Worm (Caenorhabditis elegans) whole organism, L2 larva: ENCODE data around the gene ZK666.1.

Experiments used
- C34F6.9 ChIP-seq: fragments of 150-350 bp; optimal IDR thresholded peaks from 2 replicates; lab custom pipeline; 2014; ENCODE audit warnings: missing biosample characterization, missing genetic modification characterization
- F13H6.1 ChIP-seq: sonication (generic microtip); optimal IDR thresholded peaks from 2 replicates; lab custom pipeline; 2016; ENCODE audit warnings: missing genetic modification characterization, missing compliant biosample characterization
- R02D3.7 ChIP-seq: fragments of 150-350 bp; optimal IDR thresholded peaks from 2 replicates; lab custom pipeline; 2014; ENCODE audit warnings: missing biosample characterization, missing genetic modification characterization
- aly-2 ChIP-seq: fragments of 150-350 bp; optimal IDR thresholded peaks from 2 replicates; lab custom pipeline; 2014; ENCODE audit warnings: missing biosample characterization, missing genetic modification characterization
- ama-1 ChIP-seq: fragments of 150-350 bp; optimal IDR thresholded peaks from 2 replicates; lab custom pipeline; 2018; ENCODE audit warnings: inconsistent platforms
- blmp-1 ChIP-seq: sonication (generic microtip); optimal IDR thresholded peaks from 2 replicates; lab custom pipeline; 2017; ENCODE audit warnings: missing genetic modification characterization, mild to moderate bottlenecking, missing compliant biosample characterization, antibody characterized with exemption, moderate library complexity; ENCODE audit not compliant: insufficient read depth
- ceh-16 ChIP-seq: fragments of 150-350 bp; optimal IDR thresholded peaks from 2 replicates; lab custom pipeline; 2014; ENCODE audit warnings: missing biosample characterization, missing genetic modification characterization
- ceh-82 ChIP-seq: fragments of 150-350 bp; optimal IDR thresholded peaks from 2 replicates; lab custom pipeline; 2014; ENCODE audit warnings: missing biosample characterization, missing genetic modification characterization
- crh-2 ChIP-seq: sonication (generic microtip); optimal IDR thresholded peaks from 2 replicates; lab custom pipeline; 2017; ENCODE audit warnings: missing biosample characterization, missing genetic modification characterization
- dmd-4 ChIP-seq: sonication (generic microtip); optimal IDR thresholded peaks from 2 replicates; lab custom pipeline; 2017; ENCODE audit warnings: missing biosample characterization, missing genetic modification characterization
- egl-27 ChIP-seq: sonication (generic microtip); optimal IDR thresholded peaks from 3 replicates; lab custom pipeline; 2017; ENCODE audit warnings: missing biosample characterization, missing genetic modification reagents, missing genetic modification characterization
- fos-1 ChIP-seq: fragments of 150-350 bp; optimal IDR thresholded peaks from 2 replicates; lab custom pipeline; 2014; ENCODE audit warnings: missing biosample characterization, missing genetic modification characterization
- lin-11 ChIP-seq: fragments of 150-350 bp; sonication (generic microtip); optimal IDR thresholded peaks from 2 replicates; lab custom pipeline; 2014; ENCODE audit warnings: missing biosample characterization, missing genetic modification characterization, inconsistent platforms, mixed read lengths
- lsy-2 ChIP-seq, 2 experiments: fragments of 150-350 bp in 1 of 2; sonication (generic microtip) in 1 of 2; optimal IDR thresholded peaks; 2 replicates each; lab custom pipeline; 2014 to 2017; ENCODE audit warnings: missing biosample characterization in 2 of 2, missing genetic modification characterization in 2 of 2
- mab-5 ChIP-seq: fragments of 150-350 bp; optimal IDR thresholded peaks from 2 replicates; lab custom pipeline; 2014; ENCODE audit warnings: missing biosample characterization, missing genetic modification characterization
- mbf-1 ChIP-seq: sonication (generic microtip); optimal IDR thresholded peaks from 2 replicates; lab custom pipeline; 2017; ENCODE audit warnings: missing biosample characterization, missing genetic modification characterization
- mdl-1 ChIP-seq, 2 experiments: fragments of 150-350 bp in 1 of 2; sonication (generic microtip) in 1 of 2; optimal IDR thresholded peaks; 2 replicates each; lab custom pipeline; 2017; ENCODE audit warnings: missing biosample characterization in 2 of 2, missing genetic modification characterization in 2 of 2
- nhr-10 ChIP-seq: sonication (generic microtip); optimal IDR thresholded peaks from 2 replicates; lab custom pipeline; 2017; ENCODE audit warnings: missing biosample characterization, missing genetic modification characterization
- nhr-11 ChIP-seq: fragments of 150-350 bp; optimal IDR thresholded peaks from 2 replicates; lab custom pipeline; 2014; ENCODE audit warnings: missing biosample characterization, missing genetic modification characterization
- nhr-12 ChIP-seq: fragments of 150-350 bp; optimal IDR thresholded peaks from 2 replicates; lab custom pipeline; 2014; ENCODE audit warnings: missing biosample characterization, missing genetic modification characterization
- nhr-129 ChIP-seq: fragments of 150-350 bp; optimal IDR thresholded peaks from 2 replicates; lab custom pipeline; 2014; ENCODE audit warnings: missing biosample characterization, missing genetic modification characterization
- nhr-21 ChIP-seq: fragments of 150-350 bp; optimal IDR thresholded peaks from 2 replicates; lab custom pipeline; 2014; ENCODE audit warnings: missing biosample characterization, missing genetic modification characterization
- nhr-23 ChIP-seq: fragments of 150-350 bp; optimal IDR thresholded peaks from 2 replicates; lab custom pipeline; 2014; ENCODE audit warnings: missing biosample characterization, missing genetic modification reagents, missing genetic modification characterization
- nhr-237 ChIP-seq: fragments of 150-350 bp; optimal IDR thresholded peaks from 2 replicates; lab custom pipeline; 2014; ENCODE audit warnings: missing biosample characterization, missing genetic modification characterization
- nhr-25 ChIP-seq: fragments of 150-350 bp; sonication (generic microtip); optimal IDR thresholded peaks from 3 replicates; lab custom pipeline; 2014; ENCODE audit warnings: missing biosample characterization, missing genetic modification characterization
- peb-1 ChIP-seq: fragments of 150-350 bp; optimal IDR thresholded peaks from 2 replicates; lab custom pipeline; 2014; ENCODE audit warnings: missing biosample characterization, missing genetic modification characterization
- sem-4 ChIP-seq: fragments of 150-350 bp; optimal IDR thresholded peaks from 2 replicates; lab custom pipeline; 2014; ENCODE audit warnings: missing biosample characterization, missing genetic modification reagents, missing genetic modification characterization
- skn-1 ChIP-seq: sonication (generic microtip); optimal IDR thresholded peaks from 2 replicates; lab custom pipeline; 2017; ENCODE audit warnings: missing biosample characterization, missing genetic modification characterization
- sma-3 ChIP-seq: sonication (generic microtip); optimal IDR thresholded peaks from 2 replicates; lab custom pipeline; 2016; ENCODE audit warnings: missing genetic modification reagents, missing genetic modification characterization, missing compliant biosample characterization
- sma-9 ChIP-seq, 2 experiments: fragments of 150-350 bp in 1 of 2; sonication (generic microtip) in 1 of 2; optimal IDR thresholded peaks; 2 replicates each; lab custom pipeline; 2014 to 2016; ENCODE audit warnings: missing genetic modification characterization in 2 of 2, mild to moderate bottlenecking in 1 of 2, missing biosample characterization in 1 of 2, missing compliant biosample characterization in 1 of 2, missing genetic modification reagents in 1 of 2, moderate library complexity in 1 of 2
- snpc-4 ChIP-seq: fragments of 150-350 bp; optimal IDR thresholded peaks from 2 replicates; lab custom pipeline; 2014; ENCODE audit warnings: missing biosample characterization, missing genetic modification characterization
- unc-39 ChIP-seq: fragments of 150-350 bp; optimal IDR thresholded peaks from 2 replicates; lab custom pipeline; 2014; ENCODE audit warnings: missing biosample characterization, missing genetic modification characterization
- unc-62 ChIP-seq: fragments of 150-350 bp; optimal IDR thresholded peaks from 2 replicates; lab custom pipeline; 2014; ENCODE audit warnings: missing biosample characterization, missing genetic modification reagents, missing genetic modification characterization
- zag-1 ChIP-seq: fragments of 150-350 bp; optimal IDR thresholded peaks from 2 replicates; lab custom pipeline; 2014; ENCODE audit warnings: missing biosample characterization, missing genetic modification characterization
- ztf-11 ChIP-seq: sonication (generic microtip); optimal IDR thresholded peaks from 2 replicates; lab custom pipeline; 2017; ENCODE audit warnings: missing biosample characterization, missing genetic modification characterization
- ztf-4 ChIP-seq: fragments of 150-350 bp; optimal IDR thresholded peaks from 2 replicates; lab custom pipeline; 2014; ENCODE audit warnings: missing biosample characterization, missing genetic modification characterization

ZK666.1 gene

DNA sequence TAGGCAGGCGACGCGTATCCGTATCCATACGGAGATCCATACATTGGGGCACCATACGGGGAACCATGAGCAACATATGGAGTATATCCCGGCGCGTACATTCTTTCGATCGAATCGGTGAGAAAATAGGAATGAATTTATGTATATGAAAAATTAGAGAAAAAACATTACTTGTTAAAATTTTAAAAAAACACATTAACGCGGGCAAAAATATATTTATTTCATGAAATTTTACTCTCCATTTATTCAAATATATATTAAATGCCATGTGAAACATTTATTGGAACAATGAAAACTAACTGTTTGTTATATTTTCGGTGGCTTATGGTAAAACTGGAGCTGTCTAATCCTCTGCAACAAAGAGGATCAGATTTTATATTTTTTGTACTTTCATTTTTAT lies 643 bp upstream of the ZK666.1 start, which contains the start of gene ZK666.2:
Gene ZK666.2 (minus strand): TSS at position 101 of the 400 bp plus-strand sequence.
- no peak for TF ChIP-seq ztf-4 (tag; lab: Kevin White, UChicago)
- TF ChIP-seq nhr-23 (tag; lab: Kevin White, UChicago), result no peak
- no peak for TF ChIP-seq sma-3 (GFP tag; lab: Kevin White, UChicago)
- TF ChIP-seq C34F6.9 (tag; lab: Kevin White, UChicago), result no peak
- TF ChIP-seq nhr-129 (tag; lab: Kevin White, UChicago), result no peak
- no peak for TF ChIP-seq peb-1 (tag; lab: Kevin White, UChicago)
- TF ChIP-seq lsy-2 (tag; optimal IDR thresholded peaks at IDR 0.05; lab: Kevin White, UChicago), result no peak
- TF ChIP-seq nhr-11 (tag; lab: Kevin White, UChicago), result no peak
- TF ChIP-seq F13H6.1, result no peak
- TF ChIP-seq mdl-1 (tag; optimal IDR thresholded peaks at IDR 0.05; lab: Kevin White, UChicago), result no peak
- no peak for TF ChIP-seq nhr-25 (tag; lab: Kevin White, UChicago)
- TF ChIP-seq blmp-1 (tag; lab: Kevin White, UChicago), result no peak
- no peak for TF ChIP-seq egl-27
- TF ChIP-seq unc-39 (tag; lab: Kevin White, UChicago), result no peak
- TF ChIP-seq sma-9 (GFP tag; optimal IDR thresholded peaks at IDR 0.05; lab: Kevin White, UChicago), result no peak
- TF ChIP-seq sma-9 (tag; optimal IDR thresholded peaks at IDR 0.05; lab: Kevin White, UChicago), result no peak
- no peak for TF ChIP-seq ama-1 (lab: Kevin White, UChicago)
- TF ChIP-seq dmd-4 (tag; lab: Kevin White, UChicago), result no peak
- TF ChIP-seq ceh-82, result no peak
- no peak for TF ChIP-seq snpc-4 (tag; lab: Kevin White, UChicago)
- TF ChIP-seq R02D3.7 (tag; lab: Kevin White, UChicago), result no peak
- TF ChIP-seq, all 48 proteins: peak for 0

DNA sequence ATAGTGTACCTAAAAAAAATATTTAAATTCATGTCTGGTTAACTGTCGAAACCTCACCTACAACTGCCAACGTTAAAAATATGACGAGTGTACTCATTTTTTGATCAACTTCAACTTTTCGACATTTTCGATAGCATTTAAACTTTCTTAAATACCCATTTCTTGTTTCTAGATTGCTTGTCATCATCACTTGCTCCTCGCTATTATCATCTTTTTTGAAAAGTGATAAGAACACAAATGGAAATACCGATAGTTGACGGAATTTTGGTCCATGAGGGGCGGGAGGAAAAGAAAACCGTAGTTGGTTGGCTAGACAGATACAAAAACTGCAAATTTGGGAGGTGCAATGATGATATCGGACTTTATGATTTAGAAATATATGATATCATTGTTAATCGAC lies 988 bp downstream of the ZK666.1 start, which contains the start of gene clec-143:
Gene clec-143 (minus strand): TSS at position 139 of the 400 bp plus-strand sequence.
- TF ChIP-seq fos-1 (tag; lab: Kevin White, UChicago) (peak; percentile 62), skn-1 (peak; percentile 78), mab-5 (tag; lab: Kevin White, UChicago) (no peak)

- TF ChIP-seq aly-2 (tag; lab: Kevin White, UChicago) (no peak), nhr-21 (tag; lab: Kevin White, UChicago) (no peak), sma-9 (GFP tag; optimal IDR thresholded peaks at IDR 0.05; lab: Kevin White, UChicago) (no peak), sma-9 (tag; optimal IDR thresholded peaks at IDR 0.05; lab: Kevin White, UChicago) (no peak)
Observed at ce11 chrII:10466552-10466951, 4.6 kb downstream of the ZK666.1 start, which contains the start of gene tnc-2. Gene tnc-2 (plus strand): TSS chrII:10466852.

ce11 chrII:10464230-10464920 lies 6.8 kb downstream of the ZK666.1 start, which contains the start of the genes ZK673.6 and sdz-37:
Gene ZK673.6 (minus strand): TSS chrII:10464330.
Gene sdz-37 (plus strand): TSS chrII:10464870.
- TF ChIP-seq sma-3 (GFP tag; lab: Kevin White, UChicago), result no peak
- TF ChIP-seq ztf-11, result no peak
- TF ChIP-seq dmd-4 (tag; lab: Kevin White, UChicago), result no peak

- no peak for TF ChIP-seq unc-62 (GFP tag; lab: Kevin White, UChicago)
- TF ChIP-seq sma-9 (GFP tag; optimal IDR thresholded peaks at IDR 0.05; lab: Kevin White, UChicago), result no peak
- no peak for TF ChIP-seq sma-9 (tag; optimal IDR thresholded peaks at IDR 0.05; lab: Kevin White, UChicago)
- no peak for TF ChIP-seq nhr-12 (tag; lab: Kevin White, UChicago)
- no peak for TF ChIP-seq sem-4 (tag; lab: Kevin White, UChicago)
- TF ChIP-seq crh-2, result no peak
- no peak for TF ChIP-seq egl-27
- no peak for TF ChIP-seq ceh-16 (tag; lab: Kevin White, UChicago)
- no peak for TF ChIP-seq nhr-25 (tag; lab: Kevin White, UChicago)
- no peak for TF ChIP-seq mbf-1 (tag; lab: Kevin White, UChicago)
- no peak for TF ChIP-seq zag-1 (tag; lab: Kevin White, UChicago)
- TF ChIP-seq lin-11, result no peak
- TF ChIP-seq sma-3 (GFP tag; lab: Kevin White, UChicago), result no peak
- no peak for TF ChIP-seq nhr-21 (tag; lab: Kevin White, UChicago)
- no peak for TF ChIP-seq nhr-237
- no peak for TF ChIP-seq mdl-1 (tag; optimal IDR thresholded peaks at IDR 0.05; lab: Kevin White, UChicago)
- TF ChIP-seq ama-1 (lab: Kevin White, UChicago), result no peak
- no peak for TF ChIP-seq C34F6.9 (tag; lab: Kevin White, UChicago)
- no peak for TF ChIP-seq nhr-10 (tag; lab: Kevin White, UChicago)
- TF ChIP-seq F13H6.1, result no peak
Observed at ce11 chrII:10461207-10461606, 9.9 kb downstream of the ZK666.1 start, which contains the start of gene ZK673.5. Gene ZK673.5 (plus strand): TSS chrII:10461507.
